Fruit fly (Drosophila melanogaster) whole organism, wandering third instar larva: ENCODE measurements around the gene bun.

ENCODE experiments used
- CG32264 ChIP-seq: fragments of 200-800 bp; sonication (Bioruptor generic); optimal IDR thresholded peaks from 2 replicates; lab custom pipeline; 2016; ENCODE audit warnings: missing biosample characterization, missing genetic modification characterization
- N ChIP-seq: fragments of >200 bp; optimal IDR thresholded peaks from 2 replicates; lab custom pipeline; 2018; ENCODE audit warnings: missing biosample characterization, missing external identifiers, missing genetic modification characterization
- brk ChIP-seq: fragments of 200-800 bp; sonication (Bioruptor generic); optimal IDR thresholded peaks from 2 replicates; lab custom pipeline; 2016; ENCODE audit warnings: missing biosample characterization, mild to moderate bottlenecking, missing genetic modification characterization
- lola ChIP-seq: fragments of >200 bp; optimal IDR thresholded peaks from 2 replicates; lab custom pipeline; 2017; ENCODE audit warnings: missing biosample characterization, missing genetic modification characterization
- sage ChIP-seq: fragments of 200-800 bp; sonication (Bioruptor generic); optimal IDR thresholded peaks from 2 replicates; lab custom pipeline; 2016; ENCODE audit warnings: missing biosample characterization, mild to moderate bottlenecking, missing genetic modification characterization

DNA sequence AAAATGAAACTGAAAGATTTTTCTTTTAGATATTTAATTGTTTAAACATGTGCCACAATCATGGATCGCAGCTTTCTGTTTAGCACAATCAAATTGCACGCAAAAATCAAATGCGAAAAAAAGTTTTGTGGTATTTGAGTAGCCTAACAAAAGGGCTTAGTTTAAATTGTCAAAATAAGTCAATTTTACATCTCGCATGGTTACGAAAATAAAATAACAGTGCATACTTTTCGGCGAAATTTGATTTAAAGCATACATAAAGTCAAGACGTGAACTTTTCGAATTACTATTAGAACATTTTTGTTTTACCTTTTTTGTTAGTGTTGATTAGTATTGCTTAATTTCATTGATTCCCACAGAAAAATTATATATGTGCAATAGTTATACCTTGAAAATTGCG is 91.4 kb downstream of the bun start:
- TF ChIP-seq brk (GFP tag; lab: Kevin White, UChicago) (peak; percentile 42), sage (GFP tag; lab: Kevin White, UChicago) (peak; percentile 17), CG32264 (no peak), lola (no peak), N (GFP tag; lab: Kevin White, UChicago) (peak; percentile 49)
